Fruit fly (Drosophila melanogaster) whole organism, embryonic: Measurements from ENCODE around the gene Tsp29Fa.

Source experiments
- Aef1 ChIP-seq: fragments of 200-800 bp; sonication (Bioruptor generic); IDR thresholded peaks from 3 replicates; pipeline ENCODE4 v1.3.6; 2022; ENCODE audit warnings: missing biosample characterization, missing genetic modification characterization
- C15 ChIP-seq: fragments of 200-800 bp; sonication (Bioruptor generic); IDR thresholded peaks from 3 replicates; pipeline ENCODE4 v1.3.6; 2022; ENCODE audit warnings: missing biosample characterization, missing genetic modification characterization
- CG1024 ChIP-seq: fragments of 200-800 bp; sonication (Bioruptor generic); IDR thresholded peaks from 2 replicates; pipeline ENCODE4 v1.3.6; 2022; ENCODE audit warnings: missing biosample characterization, missing genetic modification characterization
- CG11247 ChIP-seq: fragments of 200-800 bp; sonication (Bioruptor generic); IDR thresholded peaks from 2 replicates; pipeline ENCODE4 v1.3.6; 2022; ENCODE audit warnings: missing biosample characterization, missing genetic modification characterization
- CG12299 ChIP-seq: fragments of 200-800 bp; sonication (Bioruptor generic); optimal IDR thresholded peaks from 2 replicates; lab custom pipeline; 2018; ENCODE audit warnings: missing biosample characterization, mild to moderate bottlenecking, missing genetic modification characterization
- CG13123 ChIP-seq: fragments of 200-800 bp; sonication (Bioruptor generic); optimal IDR thresholded peaks from 2 replicates; lab custom pipeline; 2016; ENCODE audit warnings: missing biosample characterization, missing genetic modification characterization
- CG14014 ChIP-seq: fragments of 200-800 bp; sonication (Bioruptor generic); IDR thresholded peaks from 2 replicates; pipeline ENCODE4 v1.3.6; 2022; ENCODE audit warnings: missing biosample characterization, missing genetic modification characterization
- CG18011 ChIP-seq: fragments of 200-800 bp; sonication (Bioruptor generic); optimal IDR thresholded peaks from 2 replicates; lab custom pipeline; 2017; ENCODE audit warnings: missing biosample characterization, missing genetic modification characterization, mild to moderate bottlenecking, moderate library complexity, missing genotype
- CG2678 ChIP-seq: fragments of 200-800 bp; sonication (Bioruptor generic); optimal IDR thresholded peaks from 3 replicates; lab custom pipeline; 2019; ENCODE audit warnings: missing biosample characterization, mild to moderate bottlenecking, missing genetic modification characterization, moderate library complexity
- CG2712 ChIP-seq: fragments of 200-800 bp; optimal IDR thresholded peaks from 3 replicates; lab custom pipeline; 2019; ENCODE audit warnings: missing biosample characterization, mild to moderate bottlenecking, missing genetic modification characterization, moderate library complexity
- CG33213 ChIP-seq: fragments of 200-800 bp; sonication (Bioruptor generic); optimal IDR thresholded peaks from 3 replicates; lab custom pipeline; 2016; ENCODE audit warnings: missing biosample characterization, missing genetic modification characterization
- CG42726 ChIP-seq: fragments of 200-800 bp; sonication (Bioruptor generic); IDR thresholded peaks from 2 replicates; pipeline ENCODE4 v1.3.6; 2022; ENCODE audit warnings: missing biosample characterization, missing genetic modification characterization; ENCODE audit not compliant: partially characterized antibody
- CG4360 ChIP-seq: fragments of 200-800 bp; sonication (Bioruptor generic); IDR thresholded peaks from 2 replicates; pipeline ENCODE4 v1.3.6; 2022; ENCODE audit warnings: missing biosample characterization, missing genetic modification characterization
- CG4424 ChIP-seq: fragments of 200-800 bp; sonication (Bioruptor generic); optimal IDR thresholded peaks from 3 replicates; lab custom pipeline; 2016; ENCODE audit warnings: missing biosample characterization, missing genetic modification characterization
- CG6654 ChIP-seq: fragments of 200-800 bp; sonication (Bioruptor generic); optimal IDR thresholded peaks from 2 replicates; lab custom pipeline; 2017; ENCODE audit warnings: missing biosample characterization, mild to moderate bottlenecking, missing genetic modification characterization
- CG6765 ChIP-seq: fragments of 200-800 bp; sonication (Bioruptor generic); optimal IDR thresholded peaks from 3 replicates; lab custom pipeline; 2017; ENCODE audit warnings: missing biosample characterization, mild to moderate bottlenecking, missing genetic modification characterization
- CG7357 ChIP-seq: fragments of 200-800 bp; sonication (Bioruptor generic); IDR thresholded peaks from 3 replicates; pipeline ENCODE4 v1.3.6; 2022; ENCODE audit warnings: missing biosample characterization, missing genetic modification characterization
- CG7786 ChIP-seq: fragments of 200-800 bp; sonication (Bioruptor generic); optimal IDR thresholded peaks from 2 replicates; lab custom pipeline; 2016; ENCODE audit warnings: missing biosample characterization, missing genetic modification characterization
- CG8089 ChIP-seq: fragments of 200-800 bp; sonication (Bioruptor generic); optimal IDR thresholded peaks from 3 replicates; lab custom pipeline; 2016; ENCODE audit warnings: missing biosample characterization, missing genetic modification characterization
- CG9797 ChIP-seq: fragments of 200-800 bp; sonication (Bioruptor generic); optimal IDR thresholded peaks from 3 replicates; lab custom pipeline; 2018; ENCODE audit warnings: missing biosample characterization, mild to moderate bottlenecking, missing genetic modification characterization
- CG9817 ChIP-seq: fragments of 200-800 bp; sonication (Bioruptor generic); optimal IDR thresholded peaks from 2 replicates; lab custom pipeline; 2018; ENCODE audit warnings: missing biosample characterization, mild to moderate bottlenecking, missing genetic modification characterization, moderate library complexity
- Dip2 ChIP-seq: fragments of 200-800 bp; sonication (Bioruptor generic); IDR thresholded peaks from 2 replicates; pipeline ENCODE4 v1.3.6; 2022; ENCODE audit warnings: missing biosample characterization, missing genetic modification characterization
- Doc3 ChIP-seq: fragments of 200-800 bp; sonication (Bioruptor generic); IDR thresholded peaks from 3 replicates; pipeline ENCODE4 v1.3.6; 2022; ENCODE audit warnings: missing biosample characterization, missing genetic modification characterization; ENCODE audit not compliant: partially characterized antibody
- Ets65A ChIP-seq: fragments of 200-800 bp; sonication (Bioruptor generic); peaks from one replicate; lab custom pipeline; 2016; ENCODE audit warnings: missing biosample characterization, missing genetic modification characterization
- Fer1 ChIP-seq: fragments of 200-800 bp; sonication (Bioruptor generic); optimal IDR thresholded peaks from 2 replicates; lab custom pipeline; 2017; ENCODE audit warnings: missing biosample characterization, mild to moderate bottlenecking, missing genetic modification characterization
- Hmx ChIP-seq: fragments of 200-800 bp; sonication (Bioruptor generic); optimal IDR thresholded peaks from 2 replicates; lab custom pipeline; 2016; ENCODE audit warnings: missing biosample characterization, missing genetic modification characterization
- MESR4 ChIP-seq: fragments of 200-800 bp; sonication (Bioruptor generic); optimal IDR thresholded peaks from 2 replicates; lab custom pipeline; 2018; ENCODE audit warnings: missing biosample characterization, mild to moderate bottlenecking, missing genetic modification characterization, moderate library complexity
- Mrtf ChIP-seq: fragments of 200-800 bp; sonication (Bioruptor generic); IDR thresholded peaks from 3 replicates; pipeline ENCODE4 v1.3.6; 2022; ENCODE audit warnings: missing biosample characterization, missing genetic modification characterization
- Vsx1 ChIP-seq: fragments of 200-800 bp; sonication (Bioruptor generic); optimal IDR thresholded peaks from 2 replicates; lab custom pipeline; 2017; ENCODE audit warnings: missing biosample characterization, mild to moderate bottlenecking, missing genetic modification characterization, missing genetic modification reagents
- bbx ChIP-seq: fragments of 200-800 bp; sonication (Bioruptor generic); IDR thresholded peaks from 2 replicates; pipeline ENCODE4 v1.3.6; 2022; ENCODE audit warnings: missing biosample characterization, missing genetic modification characterization; ENCODE audit not compliant: partially characterized antibody
- bsh ChIP-seq, 2 experiments: fragments of 200-800 bp; sonication (Bioruptor generic); optimal IDR thresholded peaks; 2 replicates each; lab custom pipeline; 2017 to 2018; ENCODE audit warnings: mild to moderate bottlenecking in 2 of 2, missing biosample characterization in 2 of 2, missing genetic modification characterization in 2 of 2, moderate library complexity in 1 of 2
- btn ChIP-seq: fragments of 200-800 bp; sonication (Bioruptor generic); optimal IDR thresholded peaks from 2 replicates; lab custom pipeline; 2016; ENCODE audit warnings: missing biosample characterization, missing genetic modification characterization
- cad ChIP-seq: fragments of >200 bp; optimal IDR thresholded peaks from 2 replicates; lab custom pipeline; 2017; ENCODE audit warnings: missing biosample characterization, missing genetic modification characterization
- chinmo ChIP-seq: fragments of 200-800 bp; sonication (Bioruptor generic); IDR thresholded peaks from 4 replicates; pipeline ENCODE4 v1.3.6; 2022; ENCODE audit warnings: missing biosample characterization, missing genetic modification characterization; ENCODE audit not compliant: partially characterized antibody
- dati ChIP-seq: fragments of 200-800 bp; sonication (Bioruptor generic); IDR thresholded peaks from 2 replicates; pipeline ENCODE4 v1.3.6; 2022; ENCODE audit warnings: missing biosample characterization, missing genetic modification characterization
- fd102C ChIP-seq: fragments of 200-800 bp; sonication (Bioruptor generic); optimal IDR thresholded peaks from 2 replicates; lab custom pipeline; 2018; ENCODE audit warnings: missing biosample characterization, mild to moderate bottlenecking, missing genetic modification characterization, moderate library complexity
- ftz-f1 ChIP-seq: fragments of 200-800 bp; sonication (Bioruptor generic); optimal IDR thresholded peaks from 2 replicates; lab custom pipeline; 2016; ENCODE audit warnings: missing biosample characterization, missing genetic modification characterization
- gsb ChIP-seq: fragments of 200-800 bp; sonication (Bioruptor generic); IDR thresholded peaks from 2 replicates; pipeline ENCODE4 v1.3.6; 2022; ENCODE audit warnings: missing biosample characterization, missing genetic modification characterization
- lmd ChIP-seq: fragments of 200-800 bp; sonication (Bioruptor generic); IDR thresholded peaks from 2 replicates; pipeline ENCODE4 v1.3.6; 2022; ENCODE audit warnings: missing biosample characterization, missing genetic modification characterization
- lov ChIP-seq, 2 experiments: fragments of 200-800 bp in 1 of 2; fragments of >200 bp in 1 of 2; sonication (Bioruptor generic) in 1 of 2; IDR thresholded peaks in 1 of 2; optimal IDR thresholded peaks in 1 of 2; 2 replicates in 1 of 2; 3 replicates in 1 of 2; pipeline versions ENCODE4 v1.3.6 to Lab custom; 2017 to 2022; ENCODE audit warnings: missing biosample characterization in 1 of 2, missing genetic modification characterization in 1 of 2
- pros ChIP-seq: fragments of 200-800 bp; sonication (Bioruptor generic); optimal IDR thresholded peaks from 3 replicates; lab custom pipeline; 2019; ENCODE audit warnings: missing biosample characterization, mild to moderate bottlenecking, missing genetic modification characterization, moderate library complexity
- rib ChIP-seq: fragments of 200-800 bp; sonication (Bioruptor generic); IDR thresholded peaks from 2 replicates; pipeline ENCODE4 v1.3.6; 2022; ENCODE audit warnings: missing biosample characterization, missing genetic modification characterization
- schlank ChIP-seq: fragments of 200-800 bp; sonication (Bioruptor generic); optimal IDR thresholded peaks from 2 replicates; lab custom pipeline; 2018; ENCODE audit warnings: missing biosample characterization, mild to moderate bottlenecking, missing genetic modification characterization
- sna ChIP-seq: fragments of 200-800 bp; sonication (Bioruptor generic); IDR thresholded peaks from 2 replicates; pipeline ENCODE4 v1.3.6; 2022; ENCODE audit warnings: missing biosample characterization, missing genetic modification characterization; ENCODE audit not compliant: partially characterized antibody
- sob ChIP-seq: fragments of 200-800 bp; sonication (Bioruptor generic); IDR thresholded peaks from 2 replicates; pipeline ENCODE4 v1.3.6; 2022; ENCODE audit warnings: missing biosample characterization, missing genetic modification characterization
- stwl ChIP-seq: fragments of 200-800 bp; sonication (Bioruptor generic); optimal IDR thresholded peaks from 3 replicates; lab custom pipeline; 2018; ENCODE audit warnings: missing biosample characterization, mild to moderate bottlenecking, missing genetic modification characterization, moderate library complexity
- tin ChIP-seq: fragments of 200-800 bp; sonication (Bioruptor generic); optimal IDR thresholded peaks from 3 replicates; lab custom pipeline; 2016; ENCODE audit warnings: missing biosample characterization, missing genetic modification characterization
- tio ChIP-seq: fragments of 200-800 bp; sonication (Bioruptor generic); optimal IDR thresholded peaks from 2 replicates; lab custom pipeline; 2017; ENCODE audit warnings: missing biosample characterization, missing genetic modification characterization, inconsistent platforms
- wor ChIP-seq: fragments of 200-800 bp; sonication (Bioruptor generic); IDR thresholded peaks from 2 replicates; pipeline ENCODE4 v1.3.6; 2022; ENCODE audit warnings: missing biosample characterization, missing genetic modification characterization
- zen ChIP-seq: fragments of 200-800 bp; sonication (Bioruptor generic); optimal IDR thresholded peaks from 3 replicates; lab custom pipeline; 2018; ENCODE audit warnings: missing biosample characterization, mild to moderate bottlenecking, missing genetic modification characterization, moderate library complexity

The Tsp29Fa gene

dm6 chr2L:8937003-8937402, 3.2 kb downstream of the Tsp29Fa start, which contains the start of gene Tsp29Fb (continued):
- TF ChIP-seq Mrtf (GFP tag; lab: Robert Waterston, UW) (peak; percentile 61; the same call in 2 of the 3 replicates), C15 (GFP tag; lab: Robert Waterston, UW) (0 out of 3 replicates have a peak, but pooled peaks have one; percentile 50), Aef1 (GFP tag; lab: Robert Waterston, UW) (peak; percentile 54), btn (GFP tag; lab: Kevin White, UChicago) (no peak), gsb (no peak), CG42726 (no peak), rib (GFP tag; lab: Robert Waterston, UW) (no peak), Hmx (peak; percentile 50), Doc3 (GFP tag; lab: Robert Waterston, UW) (no peak), wor (GFP tag; lab: Robert Waterston, UW) (peak; percentile 60; the same call in 1 of the 2 replicates), CG6765 (GFP tag; lab: Kevin White, UChicago) (peak; percentile 79), CG12299 (peak; percentile 72), CG6654 (GFP tag; lab: Kevin White, UChicago) (peak; percentile 19), dati (GFP tag; lab: Robert Waterston, UW) (no peak), Ets65A (GFP tag; lab: Kevin White, UChicago) (peak; percentile 79), lov (optimal IDR thresholded peaks at IDR 0.05; lab: Kevin White, UChicago) (no peak), lov (GFP tag; IDR thresholded peaks at IDR 0.05; lab: Robert Waterston, UW) (no peak), CG14014 (peak; percentile 73), cad (GFP tag; lab: Kevin White, UChicago) (no peak), pros (no peak), CG18011 (GFP tag; lab: Kevin White, UChicago) (peak; percentile 39), CG7357 (GFP tag; lab: Robert Waterston, UW) (peak; percentile 67; the same call in 2 of the 3 replicates), CG9817 (tag; lab: Kevin White, UChicago) (peak; percentile 77), CG8089 (GFP tag; lab: Kevin White, UChicago) (peak; percentile 4), tio (GFP tag; lab: Kevin White, UChicago) (peak; percentile 55), CG2678 (tag; lab: Kevin White, UChicago) (peak; percentile 92), CG2712 (tag; lab: Kevin White, UChicago) (peak; percentile 73), CG4360 (no peak), CG9797 (GFP tag; lab: Kevin White, UChicago) (no peak), sob (GFP tag; lab: Robert Waterston, UW) (peak; percentile 79), CG13123 (GFP tag; lab: Kevin White, UChicago) (no peak), CG1024 (GFP tag; lab: Robert Waterston, UW) (no peak), bbx (no peak), Vsx1 (GFP tag; lab: Kevin White, UChicago) (no peak), fd102C (GFP tag; lab: Kevin White, UChicago) (no peak), bsh (GFP tag; optimal IDR thresholded peaks at IDR 0.05; lab: Kevin White, UChicago) (peak in 1 of 2 experiments; percentile 57), MESR4 (no peak), ftz-f1 (GFP tag; lab: Kevin White, UChicago) (peak; percentile 69), CG4424 (peak; percentile 54), sna (no peak), CG7786 (GFP tag; lab: Kevin White, UChicago) (peak; percentile 71), zen (tag; lab: Kevin White, UChicago) (no peak), CG33213 (GFP tag; lab: Kevin White, UChicago) (no peak), CG11247 (peak; percentile 42; the same call in 1 of the 2 replicates), lmd (peak; percentile 75), chinmo (no peak), Fer1 (peak; percentile 91), schlank (peak; percentile 50), stwl (tag; lab: Kevin White, UChicago) (no peak), tin (GFP tag; lab: Kevin White, UChicago) (peak; percentile 44), Dip2 (GFP tag; lab: Robert Waterston, UW) (no peak)
